Worm (Caenorhabditis elegans) whole organism, midembryonic: ENCODE data around the gene him-5.
"Not testable (repeated sequence)": the region's sequence is repeated elsewhere in the genome, so short reads cannot be mapped to it uniquely, and the experiment has no call there.

Source experiments
- T22C8.4 ChIP-seq: fragments of 200-800 bp; sonication (Bioruptor generic); IDR thresholded peaks from 2 replicates; pipeline ENCODE4 v1.3.6; 2022; ENCODE audit warnings: missing genetic modification characterization, missing compliant biosample characterization
- cog-1 ChIP-seq: sonication (generic microtip); optimal IDR thresholded peaks from 2 replicates; lab custom pipeline; 2016; ENCODE audit warnings: missing genetic modification characterization, missing compliant biosample characterization
- flt-1 ChIP-seq: fragments of 200-800 bp; sonication (Bioruptor generic); IDR thresholded peaks from 2 replicates; pipeline ENCODE4 v1.3.6; 2022; ENCODE audit warnings: missing genetic modification characterization, missing compliant biosample characterization
- klf-2 ChIP-seq: fragments of 200-800 bp; sonication (Bioruptor generic); conservative IDR thresholded peaks from 2 replicates; pipeline ENCODE4 v1.3.6; 2022; ENCODE audit warnings: missing genetic modification reagents, missing genetic modification characterization, missing compliant biosample characterization
- med-1 ChIP-seq: sonication (generic microtip); optimal IDR thresholded peaks from 2 replicates; lab custom pipeline; 2017; ENCODE audit warnings: missing genetic modification characterization, mild to moderate bottlenecking, missing compliant biosample characterization, antibody characterized with exemption, missing genetic modification reagents; ENCODE audit not compliant: insufficient read depth
- ref-1 ChIP-seq: fragments of 200-800 bp; sonication (Bioruptor generic); conservative IDR thresholded peaks from 2 replicates; pipeline ENCODE4 v1.3.6; 2022; ENCODE audit warnings: missing genetic modification reagents, missing genetic modification characterization, missing compliant biosample characterization
- tab-1 ChIP-seq: fragments of 200-800 bp; sonication (Bioruptor generic); IDR thresholded peaks from 2 replicates; pipeline ENCODE4 v1.3.6; 2022; ENCODE audit warnings: missing genetic modification characterization, missing compliant biosample characterization
- ztf-23 ChIP-seq: fragments of 200-800 bp; sonication (Bioruptor generic); IDR thresholded peaks from 2 replicates; pipeline ENCODE4 v1.3.6; 2022; ENCODE audit warnings: missing genetic modification reagents, missing genetic modification characterization, missing compliant biosample characterization
- ztf-29 ChIP-seq: fragments of 200-800 bp; sonication (Bioruptor generic); IDR thresholded peaks from 2 replicates; pipeline ENCODE4 v1.3.6; 2022; ENCODE audit warnings: missing genetic modification reagents, missing genetic modification characterization, missing compliant biosample characterization

The him-5 gene

DNA sequence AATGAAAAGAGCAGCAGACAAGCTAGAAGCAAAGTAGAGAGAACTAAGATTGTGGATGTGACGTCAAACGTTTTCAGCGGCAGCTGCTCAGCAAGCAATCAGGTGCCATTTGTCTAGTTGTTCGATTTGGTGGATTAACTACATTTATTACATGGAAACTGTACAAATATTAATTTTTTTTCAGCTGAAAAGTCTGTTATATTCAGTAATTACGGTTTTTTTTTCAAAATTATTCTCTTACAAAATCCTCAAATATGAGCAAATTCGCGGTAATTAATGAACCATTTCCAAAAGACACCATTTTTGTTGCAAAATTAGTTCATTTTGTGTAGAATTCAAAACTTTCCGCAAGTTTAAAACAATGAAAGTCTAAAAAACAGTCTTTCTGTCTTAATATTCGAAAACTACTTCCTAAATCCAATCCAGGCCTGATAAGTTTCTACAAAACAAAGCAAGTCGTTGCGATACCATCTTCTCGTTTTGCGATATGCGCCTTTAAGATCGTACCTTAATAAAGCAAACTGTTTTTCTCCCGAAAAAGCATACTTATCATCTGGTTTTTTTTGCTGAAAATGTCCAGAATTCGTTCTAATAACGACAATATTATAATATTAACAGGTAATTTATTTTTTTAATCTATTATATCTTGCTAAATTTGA is at the start of gene him-5, which contains the start of gene D1086.5:
him-5 (plus strand) TSS at position 118 of the 659 bp plus-strand sequence.
D1086.5 (minus strand) TSS at position 51 of the 659 bp plus-strand sequence.
- TF ChIP-seq T22C8.4 (GFP tag; lab: Robert Waterston, UW): no peak
- no peak for TF ChIP-seq flt-1
- TF ChIP-seq klf-2 (GFP tag; lab: Robert Waterston, UW): no peak
- TF ChIP-seq cog-1 (tag; lab: Kevin White, UChicago): no peak
- TF ChIP-seq ztf-29: no peak
- TF ChIP-seq ref-1 (GFP tag; lab: Robert Waterston, UW): no peak
- TF ChIP-seq med-1 (GFP tag; lab: Kevin White, UChicago): no peak
- no peak for TF ChIP-seq ztf-23 (GFP tag; lab: Robert Waterston, UW)
- TF ChIP-seq tab-1: no peak

DNA sequence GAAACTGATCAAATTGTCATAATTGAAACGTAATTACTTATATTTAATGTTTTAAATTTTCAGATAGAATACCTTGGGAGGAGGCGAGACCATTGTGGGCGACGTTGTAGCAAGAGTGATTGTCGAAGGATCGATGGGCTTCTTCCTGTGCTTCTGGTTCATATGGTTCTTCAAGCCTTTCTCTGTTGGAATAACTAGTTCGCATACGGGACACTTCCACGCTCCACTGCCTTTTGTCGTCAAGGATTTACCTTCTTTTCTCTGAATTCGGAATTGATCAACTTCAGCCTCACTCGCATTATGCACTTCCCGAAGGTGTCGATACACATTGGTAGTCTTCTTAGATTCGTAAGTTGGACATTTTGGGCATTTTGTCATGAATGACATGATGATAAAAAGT is 41.0 kb upstream of the him-5 start, which contains the start of gene F58D12.1:
F58D12.1 (plus strand) TSS at position 301 of the 400 bp plus-strand sequence.
- TF ChIP-seq flt-1; ztf-23 (GFP tag; lab: Robert Waterston, UW); T22C8.4 (GFP tag; lab: Robert Waterston, UW): not testable (repeated sequence)

DNA sequence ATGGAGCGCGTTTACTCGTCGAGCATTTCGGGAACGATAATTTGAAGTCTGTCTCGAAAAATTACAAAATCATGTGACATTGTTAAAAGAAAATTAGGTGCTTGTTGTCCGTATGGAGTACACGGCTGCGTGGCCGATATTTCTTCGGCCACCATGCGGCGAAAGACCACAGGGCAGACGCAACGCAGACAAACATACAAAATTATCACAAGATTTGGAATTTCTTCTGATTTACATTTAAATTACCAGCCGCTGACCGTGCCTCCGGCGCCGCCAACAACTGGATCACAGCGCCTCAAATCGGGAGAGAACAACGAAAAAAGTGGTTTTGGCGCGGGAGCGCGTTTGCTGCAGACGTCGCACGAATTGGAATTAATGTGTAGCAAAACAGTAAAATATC is 35.1 kb upstream of the him-5 start:
- TF ChIP-seq T22C8.4 (GFP tag; lab: Robert Waterston, UW) (peak; percentile 67), ztf-29 (peak; percentile 59; the same call in 1 of the 2 replicates), ztf-23 (GFP tag; lab: Robert Waterston, UW) (peak; percentile 82), cog-1 (tag; lab: Kevin White, UChicago) (peak; percentile 74), flt-1 (peak; percentile 73; the same call in 1 of the 2 replicates), klf-2 (GFP tag; lab: Robert Waterston, UW) (peak; percentile 63; the same call in 1 of the 2 replicates)

DNA sequence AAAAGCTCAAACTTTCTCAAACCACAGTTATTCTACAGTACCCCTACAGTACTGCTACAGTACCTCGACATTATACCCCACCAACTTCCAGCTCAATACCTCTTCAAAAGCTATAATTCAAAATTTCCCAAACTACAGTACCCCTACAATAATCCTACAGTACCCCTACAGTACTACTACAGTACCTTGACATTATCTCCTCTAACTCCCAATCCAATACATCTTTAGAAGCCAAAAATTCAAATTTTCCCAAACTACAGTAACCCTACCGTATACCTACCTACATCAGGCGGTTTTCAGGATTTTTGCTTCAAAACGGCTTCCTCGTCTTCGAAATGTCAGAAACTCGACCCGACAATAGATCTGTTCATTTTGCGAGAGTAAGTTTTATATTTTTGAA is 32.7 kb upstream of the him-5 start, which contains the start of gene F58D12.3:
F58D12.3 (plus strand) TSS at position 301 of the 400 bp plus-strand sequence.
- no peak for TF ChIP-seq ztf-23 (GFP tag; lab: Robert Waterston, UW)
- no peak for TF ChIP-seq flt-1
- no peak for TF ChIP-seq cog-1 (tag; lab: Kevin White, UChicago)
- no peak for TF ChIP-seq tab-1
- TF ChIP-seq med-1 (GFP tag; lab: Kevin White, UChicago): no peak
- no peak for TF ChIP-seq ztf-29

DNA sequence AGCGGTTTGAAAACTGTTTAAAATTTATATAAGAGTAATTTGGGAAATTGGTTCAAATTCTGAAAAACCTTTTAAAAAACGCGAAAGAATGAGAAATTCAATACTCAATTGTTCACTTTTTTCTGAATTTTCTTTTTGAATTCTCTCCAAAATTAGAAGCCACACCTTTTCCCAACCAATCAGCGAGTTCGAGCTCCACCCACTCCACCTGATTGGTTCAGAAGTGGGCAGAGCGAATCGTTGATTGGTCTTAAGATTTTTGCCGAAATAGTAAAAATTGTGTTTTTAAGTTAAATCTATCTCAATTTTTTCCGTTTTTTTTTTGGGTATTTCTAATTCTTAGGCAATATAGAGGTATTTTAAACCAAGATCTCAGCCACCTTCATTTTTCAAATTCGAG is 26.2 kb upstream of the him-5 start:
- TF ChIP-seq med-1 (GFP tag; lab: Kevin White, UChicago) (no peak), ztf-29 (no peak), T22C8.4 (GFP tag; lab: Robert Waterston, UW) (no peak), klf-2 (GFP tag; lab: Robert Waterston, UW) (no peak), tab-1 (no peak), ref-1 (GFP tag; lab: Robert Waterston, UW) (no peak), flt-1 (no peak), ztf-23 (GFP tag; lab: Robert Waterston, UW) (no peak), cog-1 (tag; lab: Kevin White, UChicago) (no peak)

DNA sequence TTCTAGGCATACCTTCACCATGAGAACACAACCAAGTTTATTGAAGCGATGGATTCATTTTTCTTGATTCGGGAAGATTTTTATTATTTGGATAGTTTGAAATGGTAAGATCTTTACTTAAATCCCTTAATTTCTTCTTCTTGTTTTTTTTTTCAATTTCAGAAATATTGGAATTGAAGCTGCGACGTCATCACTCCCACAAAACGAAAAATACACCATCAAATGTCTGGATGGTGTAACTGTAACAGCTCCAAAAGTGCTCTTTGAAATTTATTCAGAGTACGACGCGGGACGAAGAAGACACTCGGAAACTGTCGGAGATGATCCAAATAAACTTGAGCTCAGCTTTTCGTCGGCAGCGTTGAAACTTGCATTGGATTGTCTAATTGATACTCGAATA is 25.8 kb upstream of the him-5 start, which contains the start of gene D1086.21:
D1086.21 (plus strand) TSS at position 301 of the 400 bp plus-strand sequence.
- TF ChIP-seq flt-1 (no peak), ztf-23 (GFP tag; lab: Robert Waterston, UW) (no peak), klf-2 (GFP tag; lab: Robert Waterston, UW) (no peak), ztf-29 (no peak), tab-1 (no peak), med-1 (GFP tag; lab: Kevin White, UChicago) (no peak), ref-1 (GFP tag; lab: Robert Waterston, UW) (no peak), T22C8.4 (GFP tag; lab: Robert Waterston, UW) (no peak), cog-1 (tag; lab: Kevin White, UChicago) (no peak)

DNA sequence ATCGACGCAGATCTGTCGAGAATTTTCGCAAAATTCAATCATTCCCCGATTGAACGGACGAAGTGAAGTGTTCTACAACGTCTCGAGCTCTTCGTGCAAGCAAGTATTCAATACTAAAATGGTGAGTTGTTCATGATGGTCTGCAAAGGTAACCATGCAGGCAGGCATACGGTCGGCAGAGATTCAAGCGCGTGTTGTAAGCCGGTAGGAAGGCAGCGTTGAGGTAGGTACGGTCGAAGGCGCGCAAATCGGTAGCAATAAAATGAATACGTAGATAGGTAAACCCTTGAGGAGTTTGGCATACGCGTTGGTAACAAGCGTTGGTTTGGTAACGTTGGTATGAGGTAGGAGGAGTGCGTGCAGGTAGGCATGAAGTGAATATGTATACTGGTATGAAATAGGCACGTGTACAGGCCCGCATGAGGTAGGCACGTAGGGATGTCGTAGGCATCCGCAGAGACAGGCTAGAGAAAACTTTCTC is 22.4 kb upstream of the him-5 start, which contains the start of gene D1086.17:
D1086.17 (plus strand) TSS at position 51 of the 481 bp plus-strand sequence.
- TF ChIP-seq ztf-23 (GFP tag; lab: Robert Waterston, UW) (no peak), tab-1 (no peak), cog-1 (tag; lab: Kevin White, UChicago) (no peak), med-1 (GFP tag; lab: Kevin White, UChicago) (no peak), klf-2 (GFP tag; lab: Robert Waterston, UW) (no peak), ztf-29 (no peak)

DNA sequence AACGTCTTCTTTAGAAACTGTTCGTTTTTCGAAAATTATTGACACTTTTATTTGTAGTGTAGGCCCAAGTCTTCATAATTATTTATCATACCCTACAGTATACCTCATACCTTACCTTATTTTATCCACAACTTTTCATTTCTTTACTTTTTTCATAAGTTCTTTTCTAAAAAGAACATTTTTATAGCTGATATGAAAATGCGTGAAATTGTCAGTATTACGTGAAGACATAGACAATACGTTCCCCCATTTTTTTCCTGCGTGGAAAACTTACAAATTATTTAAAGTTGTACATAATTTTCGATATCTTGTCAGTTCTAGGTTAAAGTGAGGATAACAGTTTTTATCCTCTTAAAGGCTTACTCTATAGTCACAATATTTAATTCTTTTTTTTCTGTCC is 20.3 kb upstream of the him-5 start:
- no peak for TF ChIP-seq med-1 (GFP tag; lab: Kevin White, UChicago)
- no peak for TF ChIP-seq ztf-23 (GFP tag; lab: Robert Waterston, UW)
- TF ChIP-seq ref-1 (GFP tag; lab: Robert Waterston, UW): no peak
- no peak for TF ChIP-seq ztf-29
- TF ChIP-seq T22C8.4 (GFP tag; lab: Robert Waterston, UW): no peak
- TF ChIP-seq cog-1 (tag; lab: Kevin White, UChicago): no peak
- no peak for TF ChIP-seq flt-1

DNA sequence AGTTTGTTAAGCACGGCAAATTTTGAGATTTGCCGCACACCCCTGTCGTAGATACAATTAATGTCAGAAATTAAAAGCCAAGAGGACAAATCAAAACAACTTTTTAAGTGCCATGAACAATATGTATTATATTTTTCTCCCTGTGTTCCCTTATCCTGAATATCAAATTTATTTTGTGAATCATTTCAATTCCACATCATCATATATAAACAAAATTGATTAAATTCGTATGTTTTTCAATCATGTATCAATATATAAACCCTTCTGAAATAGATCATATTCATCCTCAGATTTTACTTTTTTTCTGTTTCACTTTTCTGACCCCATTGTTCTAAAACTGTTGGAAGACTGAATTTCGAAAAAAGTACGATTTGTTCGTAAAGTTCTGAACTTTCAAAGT is 16.1 kb upstream of the him-5 start, which contains the start of gene D1086.11:
D1086.11 (plus strand) TSS at position 301 of the 400 bp plus-strand sequence.
- TF ChIP-seq ztf-29 (no peak), cog-1 (tag; lab: Kevin White, UChicago) (no peak), ztf-23 (GFP tag; lab: Robert Waterston, UW) (no peak), klf-2 (GFP tag; lab: Robert Waterston, UW) (no peak), ref-1 (GFP tag; lab: Robert Waterston, UW) (no peak), tab-1 (no peak)

DNA sequence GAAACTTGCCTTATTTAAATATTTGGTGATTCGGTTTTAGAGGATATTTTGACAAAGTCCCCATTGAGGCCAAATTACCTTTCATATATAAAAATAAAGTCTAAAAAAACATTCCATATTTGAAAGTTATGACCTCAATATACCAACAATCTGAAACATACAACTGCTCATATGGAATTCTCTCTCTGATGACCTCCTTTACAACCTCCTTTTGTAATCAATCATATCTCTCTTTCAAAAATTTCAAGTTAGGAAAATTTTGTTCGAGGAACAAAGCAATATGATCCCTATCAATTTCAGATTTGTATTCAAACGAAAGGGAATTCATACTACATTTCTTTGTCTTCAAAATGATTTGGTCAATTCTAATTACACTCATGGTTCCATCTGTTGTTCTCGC is 10.7 kb upstream of the him-5 start, which contains the start of gene D1086.6:
D1086.6 (plus strand) TSS at position 301 of the 400 bp plus-strand sequence.
- TF ChIP-seq klf-2 (GFP tag; lab: Robert Waterston, UW) (no peak), flt-1 (no peak), T22C8.4 (GFP tag; lab: Robert Waterston, UW) (no peak), med-1 (GFP tag; lab: Kevin White, UChicago) (no peak), cog-1 (tag; lab: Kevin White, UChicago) (no peak), ztf-23 (GFP tag; lab: Robert Waterston, UW) (no peak), ztf-29 (no peak), tab-1 (no peak), ref-1 (GFP tag; lab: Robert Waterston, UW) (no peak)
